Fruit fly (Drosophila melanogaster) whole organism, embryonic: ENCODE results near the gene Oseg1.

Experiments
- Bgb ChIP-seq: fragments of 200-800 bp; sonication (Bioruptor generic); IDR thresholded peaks from 2 replicates; pipeline ENCODE4 v1.3.6; 2022; ENCODE audit warnings: missing biosample characterization, missing genetic modification characterization; ENCODE audit not compliant: partially characterized antibody
- CG10543 ChIP-seq: fragments of 200-800 bp; sonication (Bioruptor generic); optimal IDR thresholded peaks from 3 replicates; lab custom pipeline; 2017; ENCODE audit warnings: missing biosample characterization, mild to moderate bottlenecking, missing genetic modification characterization, moderate library complexity
- CG10654 ChIP-seq: fragments of 200-800 bp; sonication (Bioruptor generic); optimal IDR thresholded peaks from 2 replicates; lab custom pipeline; 2016; ENCODE audit warnings: missing biosample characterization, missing genetic modification characterization
- CG12391 ChIP-seq: fragments of 200-800 bp; sonication (Bioruptor generic); optimal IDR thresholded peaks from 3 replicates; lab custom pipeline; 2018; ENCODE audit warnings: missing biosample characterization, mild to moderate bottlenecking, missing genetic modification characterization, moderate library complexity
- CG12744 ChIP-seq: fragments of 200-800 bp; sonication (Bioruptor generic); optimal IDR thresholded peaks from 2 replicates; lab custom pipeline; 2016; ENCODE audit warnings: missing biosample characterization, missing genetic modification characterization
- CG14441 ChIP-seq: fragments of 200-800 bp; sonication (Bioruptor generic); IDR thresholded peaks from 2 replicates; pipeline ENCODE4 v1.3.6; 2022; ENCODE audit warnings: missing biosample characterization, missing genetic modification characterization
- CG14667 ChIP-seq: fragments of 200-800 bp; sonication (Bioruptor generic); IDR thresholded peaks from 2 replicates; pipeline ENCODE4 v1.3.6; 2022; ENCODE audit warnings: missing biosample characterization, missing genetic modification characterization
- CG16813 ChIP-seq: fragments of 200-800 bp; sonication (Bioruptor generic); IDR thresholded peaks from 3 replicates; pipeline ENCODE4 v1.3.6; 2022; ENCODE audit warnings: missing biosample characterization, missing genetic modification characterization; ENCODE audit not compliant: partially characterized antibody
- CG17361 ChIP-seq: fragments of 200-800 bp; sonication (Bioruptor generic); IDR thresholded peaks from 3 replicates; pipeline ENCODE4 v1.3.6; 2022; ENCODE audit warnings: missing biosample characterization, missing genetic modification characterization
- CG17829 ChIP-seq: fragments of 200-800 bp; optimal IDR thresholded peaks from 2 replicates; lab custom pipeline; 2019; ENCODE audit warnings: missing biosample characterization, mild to moderate bottlenecking, missing genetic modification characterization, moderate library complexity
- CG2129 ChIP-seq: fragments of 200-800 bp; sonication (Bioruptor generic); IDR thresholded peaks from 2 replicates; pipeline ENCODE4 v1.3.6; 2022; ENCODE audit warnings: missing biosample characterization, missing genetic modification characterization; ENCODE audit not compliant: partially characterized antibody
- CG33557 ChIP-seq: fragments of 200-800 bp; sonication (Bioruptor generic); optimal IDR thresholded peaks from 2 replicates; lab custom pipeline; 2019; ENCODE audit warnings: missing biosample characterization, mild to moderate bottlenecking, missing genetic modification characterization, moderate library complexity
- CG4820 ChIP-seq: fragments of 200-800 bp; sonication (Bioruptor generic); optimal IDR thresholded peaks from 3 replicates; lab custom pipeline; 2016; ENCODE audit warnings: missing biosample characterization, missing genetic modification characterization
- CG7271 ChIP-seq: fragments of 200-800 bp; sonication (Bioruptor generic); optimal IDR thresholded peaks from 2 replicates; lab custom pipeline; 2018; ENCODE audit warnings: missing biosample characterization, mild to moderate bottlenecking, missing genetic modification characterization, moderate library complexity
- CG9876 ChIP-seq: fragments of 200-800 bp; sonication (Bioruptor generic); optimal IDR thresholded peaks from 2 replicates; lab custom pipeline; 2016; ENCODE audit warnings: missing biosample characterization, missing genetic modification characterization
- E2f1 ChIP-seq: fragments of 200-800 bp; sonication (Bioruptor generic); IDR thresholded peaks from 2 replicates; pipeline ENCODE4 v1.3.6; 2022; ENCODE audit warnings: missing biosample characterization, missing genetic modification characterization
- Hey ChIP-seq: fragments of 200-800 bp; sonication (Bioruptor generic); optimal IDR thresholded peaks from 3 replicates; lab custom pipeline; 2018; ENCODE audit warnings: missing biosample characterization, mild to moderate bottlenecking, missing genetic modification characterization
- Meics ChIP-seq: fragments of 200-800 bp; sonication (Bioruptor generic); optimal IDR thresholded peaks from 2 replicates; lab custom pipeline; 2017; ENCODE audit warnings: missing biosample characterization, mild to moderate bottlenecking, missing genetic modification characterization
- NK7.1 ChIP-seq: fragments of 200-800 bp; sonication (Bioruptor generic); optimal IDR thresholded peaks from 3 replicates; lab custom pipeline; 2016; ENCODE audit warnings: missing biosample characterization, missing genetic modification characterization
- Nf-YC ChIP-seq: fragments of 200-800 bp; optimal IDR thresholded peaks from 3 replicates; lab custom pipeline; 2019; ENCODE audit warnings: missing biosample characterization, mild to moderate bottlenecking, missing genetic modification characterization, moderate library complexity
- Opbp ChIP-seq: fragments of 200-800 bp; sonication (Bioruptor generic); IDR thresholded peaks from 3 replicates; pipeline ENCODE4 v1.3.6; 2022; ENCODE audit warnings: missing biosample characterization, missing genetic modification characterization; ENCODE audit not compliant: partially characterized antibody
- Sox102F ChIP-seq: fragments of 200-800 bp; sonication (Bioruptor generic); optimal IDR thresholded peaks from 2 replicates; lab custom pipeline; 2018; ENCODE audit warnings: missing biosample characterization, mild to moderate bottlenecking, missing genetic modification characterization, moderate library complexity
- ac ChIP-seq: fragments of 200-800 bp; sonication (Bioruptor generic); optimal IDR thresholded peaks from 3 replicates; lab custom pipeline; 2017; ENCODE audit warnings: missing biosample characterization, mild to moderate bottlenecking, missing genetic modification characterization
- al ChIP-seq: fragments of 200-800 bp; sonication (Bioruptor generic); IDR thresholded peaks from 2 replicates; pipeline ENCODE4 v1.3.6; 2022; ENCODE audit warnings: missing biosample characterization, missing genetic modification characterization
- ash1 ChIP-seq: fragments of 200-800 bp; sonication (Bioruptor generic); optimal IDR thresholded peaks from 2 replicates; lab custom pipeline; 2018; ENCODE audit warnings: missing biosample characterization, mild to moderate bottlenecking, missing genetic modification characterization
- cato ChIP-seq: fragments of 200-800 bp; sonication (Bioruptor generic); optimal IDR thresholded peaks from 2 replicates; lab custom pipeline; 2016; ENCODE audit warnings: missing biosample characterization, missing genetic modification characterization, borderline replicate concordance
- cwo ChIP-seq: fragments of 200-800 bp; sonication (Bioruptor generic); optimal IDR thresholded peaks from 3 replicates; lab custom pipeline; 2017; ENCODE audit warnings: missing biosample characterization, missing genetic modification characterization, mild to moderate bottlenecking, moderate library complexity, missing genetic modification reagents
- danr ChIP-seq: fragments of 200-800 bp; sonication (Bioruptor generic); IDR thresholded peaks from 2 replicates; pipeline ENCODE4 v1.3.6; 2022; ENCODE audit warnings: missing biosample characterization, missing genetic modification characterization
- dati ChIP-seq: fragments of 200-800 bp; sonication (Bioruptor generic); IDR thresholded peaks from 2 replicates; pipeline ENCODE4 v1.3.6; 2022; ENCODE audit warnings: missing biosample characterization, missing genetic modification characterization
- disco-r ChIP-seq: fragments of 200-800 bp; sonication (Bioruptor generic); optimal IDR thresholded peaks from 2 replicates; lab custom pipeline; 2016; ENCODE audit warnings: missing biosample characterization, missing genetic modification characterization
- dysf ChIP-seq: fragments of 200-800 bp; sonication (Bioruptor generic); IDR thresholded peaks from 3 replicates; pipeline ENCODE4 v1.3.6; 2022; ENCODE audit warnings: missing biosample characterization, missing genetic modification characterization
- fru ChIP-seq: fragments of >200 bp; optimal IDR thresholded peaks from 2 replicates; lab custom pipeline; 2017
- gce ChIP-seq: fragments of 200-800 bp; sonication (Bioruptor generic); IDR thresholded peaks from 3 replicates; pipeline ENCODE4 v1.3.6; 2022; ENCODE audit warnings: missing biosample characterization, missing genetic modification characterization
- grn ChIP-seq: fragments of 200-800 bp; sonication (Bioruptor generic); optimal IDR thresholded peaks from 3 replicates; lab custom pipeline; 2017; ENCODE audit warnings: missing biosample characterization, missing genetic modification characterization
- ham ChIP-seq: fragments of 200-800 bp; sonication (Bioruptor generic); IDR thresholded peaks from 2 replicates; pipeline ENCODE4 v1.3.6; 2022; ENCODE audit warnings: missing biosample characterization, missing genetic modification characterization
- kay ChIP-seq: fragments of 200-800 bp; sonication (Bioruptor generic); optimal IDR thresholded peaks from 2 replicates; lab custom pipeline; 2016; ENCODE audit warnings: missing biosample characterization, missing genetic modification characterization
- lab ChIP-seq: fragments of 200-800 bp; sonication (Bioruptor generic); optimal IDR thresholded peaks from 3 replicates; lab custom pipeline; 2017; ENCODE audit warnings: missing biosample characterization, missing genetic modification characterization, mild to moderate bottlenecking, moderate library complexity, missing genetic modification reagents
- nau ChIP-seq: fragments of 200-800 bp; sonication (Bioruptor generic); optimal IDR thresholded peaks from 3 replicates; lab custom pipeline; 2017; ENCODE audit warnings: missing biosample characterization, mild to moderate bottlenecking, missing genetic modification characterization, missing genetic modification reagents
- nerfin-1 ChIP-seq: fragments of 200-800 bp; sonication (Bioruptor generic); optimal IDR thresholded peaks from 3 replicates; lab custom pipeline; 2019; ENCODE audit warnings: missing biosample characterization, mild to moderate bottlenecking, missing genetic modification characterization, moderate library complexity
- nom ChIP-seq: fragments of 200-800 bp; sonication (Bioruptor generic); optimal IDR thresholded peaks from 2 replicates; lab custom pipeline; 2017; ENCODE audit warnings: missing biosample characterization, missing genetic modification characterization, mild to moderate bottlenecking, moderate library complexity, missing genetic modification reagents
- otp ChIP-seq: fragments of 200-800 bp; sonication (Bioruptor generic); IDR thresholded peaks from 3 replicates; pipeline ENCODE4, ENCODE4 v1.3.6; 2022; ENCODE audit warnings: missing biosample characterization, missing genetic modification characterization
- pum ChIP-seq: fragments of 200-800 bp; sonication (Bioruptor generic); optimal IDR thresholded peaks from 2 replicates; lab custom pipeline; 2016; ENCODE audit warnings: missing biosample characterization, missing genetic modification characterization
- repo ChIP-seq: fragments of 200-800 bp; sonication (Bioruptor generic); optimal IDR thresholded peaks from 2 replicates; lab custom pipeline; 2016; ENCODE audit warnings: missing biosample characterization, missing genetic modification characterization
- tio ChIP-seq: fragments of 200-800 bp; sonication (Bioruptor generic); optimal IDR thresholded peaks from 2 replicates; lab custom pipeline; 2017; ENCODE audit warnings: missing biosample characterization, missing genetic modification characterization, inconsistent platforms
- trem ChIP-seq: fragments of 200-800 bp; optimal IDR thresholded peaks from 3 replicates; lab custom pipeline; 2019; ENCODE audit warnings: missing biosample characterization, mild to moderate bottlenecking, missing genetic modification characterization, moderate library complexity
- tup ChIP-seq: fragments of 200-800 bp; sonication (Bioruptor generic); optimal IDR thresholded peaks from 2 replicates; lab custom pipeline; 2016; ENCODE audit warnings: missing biosample characterization, mild to moderate bottlenecking, missing genetic modification characterization, moderate library complexity
- vfl ChIP-seq: fragments of 200-800 bp; sonication (Bioruptor generic); optimal IDR thresholded peaks from 2 replicates; lab custom pipeline; 2016; ENCODE audit warnings: missing biosample characterization, missing genetic modification characterization
- wor ChIP-seq: fragments of 200-800 bp; sonication (Bioruptor generic); IDR thresholded peaks from 2 replicates; pipeline ENCODE4 v1.3.6; 2022; ENCODE audit warnings: missing biosample characterization, missing genetic modification characterization

The Oseg1 gene

dm6 chr3L:8455015-8455908 lies 42.6 kb upstream of the Oseg1 start (continued):
- TF ChIP-seq cato (GFP tag; lab: Kevin White, UChicago), result peak; percentile 27
- peak; percentile 92 for TF ChIP-seq cwo (GFP tag; lab: Kevin White, UChicago)
- peak; percentile 94 for TF ChIP-seq CG17361 (GFP tag; lab: Robert Waterston, UW)
- TF ChIP-seq nau, result peak; percentile 95
- TF ChIP-seq CG4820, result peak; percentile 83
- peak; percentile 59; the same call in 1 of the 2 replicates for TF ChIP-seq dati (GFP tag; lab: Robert Waterston, UW)
- peak; percentile 23 for TF ChIP-seq CG33557
- TF ChIP-seq ac, result peak; percentile 9
- TF ChIP-seq CG7271 (tag; lab: Kevin White, UChicago), result peak; percentile 42
- peak; percentile 44 for TF ChIP-seq vfl (GFP tag; lab: Kevin White, UChicago)
- peak; percentile 90 for TF ChIP-seq Sox102F (GFP tag; lab: Kevin White, UChicago)
- TF ChIP-seq CG14441 (GFP tag; lab: Robert Waterston, UW), result peak; percentile 80
- TF ChIP-seq tio (GFP tag; lab: Kevin White, UChicago), result peak; percentile 83
- peak; percentile 79 for TF ChIP-seq nerfin-1 (tag; lab: Kevin White, UChicago)
- TF ChIP-seq Meics (GFP tag; lab: Kevin White, UChicago), result peak; percentile 95
- no peak for TF ChIP-seq CG16813 (GFP tag; lab: Robert Waterston, UW)
- TF ChIP-seq CG12391 (tag; lab: Kevin White, UChicago), result peak; percentile 88
- TF ChIP-seq CG14667 (GFP tag; lab: Robert Waterston, UW), result peak; percentile 25; the same call in 1 of the 2 replicates
- peak; percentile 46 for TF ChIP-seq grn
- TF ChIP-seq lab (GFP tag; lab: Kevin White, UChicago), result peak; percentile 96
- TF ChIP-seq Hey (tag; lab: Kevin White, UChicago), result no peak
- TF ChIP-seq fru, result no peak
- TF ChIP-seq al, result peak; percentile 61
- TF ChIP-seq CG9876 (GFP tag; lab: Kevin White, UChicago), result no peak
- TF ChIP-seq nom (GFP tag; lab: Kevin White, UChicago), result peak; percentile 97
- TF ChIP-seq CG17829, result peak; percentile 92
- peak; percentile 44 for TF ChIP-seq tup (GFP tag; lab: Kevin White, UChicago)
- no peak for TF ChIP-seq CG2129 (GFP tag; lab: Robert Waterston, UW)
- no peak for TF ChIP-seq Bgb
- TF ChIP-seq Opbp (GFP tag; lab: Robert Waterston, UW), result no peak
- TF ChIP-seq CG10654 (GFP tag; lab: Kevin White, UChicago), result peak; percentile 83
- TF ChIP-seq E2f1 (GFP tag; lab: Robert Waterston, UW), result peak; percentile 79
- TF ChIP-seq ham (GFP tag; lab: Robert Waterston, UW), result no peak
- TF ChIP-seq disco-r (GFP tag; lab: Kevin White, UChicago), result peak; percentile 9
- peak; percentile 43 for TF ChIP-seq CG12744
- TF ChIP-seq gce (GFP tag; lab: Robert Waterston, UW), result peak; percentile 66; the same call in 1 of the 3 replicates
- peak; percentile 85 for TF ChIP-seq Nf-YC (tag; lab: Kevin White, UChicago)
- peak; percentile 64 for TF ChIP-seq kay
- TF ChIP-seq trem (tag; lab: Kevin White, UChicago), result peak; percentile 77
- TF ChIP-seq otp, result peak; percentile 48; the same call in 1 of the 3 replicates
- peak; percentile 41 for TF ChIP-seq ash1 (GFP tag; lab: Kevin White, UChicago)
- peak; percentile 91 for TF ChIP-seq dysf (GFP tag; lab: Robert Waterston, UW)
- TF ChIP-seq NK7.1 (GFP tag; lab: Kevin White, UChicago), result peak; percentile 27
- TF ChIP-seq danr (GFP tag; lab: Robert Waterston, UW), result no peak; the same call in 1 of the 2 replicates
- peak; percentile 33 for TF ChIP-seq repo
- peak; percentile 22 for TF ChIP-seq pum (GFP tag; lab: Kevin White, UChicago)
- TF ChIP-seq CG10543 (GFP tag; lab: Kevin White, UChicago), result peak; percentile 83
- TF ChIP-seq wor (GFP tag; lab: Robert Waterston, UW), result peak; percentile 59
